Fruit fly (Drosophila melanogaster): ENCODE results near the gene Dpy-30L2.

Gene Dpy-30L2

DNA sequence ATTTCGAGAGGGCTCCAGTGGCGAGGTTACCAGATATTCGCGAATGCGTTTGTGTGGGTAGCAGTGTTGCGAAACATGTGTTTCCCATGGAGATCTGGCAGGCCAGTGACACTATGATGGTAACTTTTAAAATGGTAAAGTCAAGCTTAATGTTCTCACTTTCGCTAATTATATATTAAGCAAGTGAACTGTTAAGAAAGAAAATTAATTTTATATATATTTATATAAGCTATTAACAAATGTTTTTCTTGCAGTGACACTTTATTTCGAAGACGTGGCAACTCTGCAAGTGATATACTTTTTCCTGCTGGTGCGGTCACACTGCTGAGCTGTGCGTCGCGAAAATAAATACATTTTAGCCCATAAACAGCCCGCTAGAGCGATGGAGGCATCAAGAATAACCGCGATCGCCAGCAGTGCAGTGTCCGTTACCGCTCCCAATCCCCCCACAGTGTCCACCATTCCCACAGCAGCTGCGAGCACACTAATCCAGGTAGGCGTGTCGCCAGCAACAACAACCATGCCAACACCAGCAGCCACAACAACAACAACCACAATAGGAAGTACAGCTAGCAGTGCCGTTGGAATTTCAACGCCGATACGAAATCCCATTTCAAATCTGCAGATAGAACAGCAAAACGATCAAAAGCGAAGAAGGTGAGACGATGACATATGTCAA lies 7.1 kb downstream of the Dpy-30L2 start, which contains the start of the genes CG11593 and Rcd5 (continued):
- TF ChIP-seq tx (GFP tag; optimal IDR thresholded peaks at IDR 0.05) (no peak), CG12104 (GFP tag; optimal IDR thresholded peaks at IDR 0.05) (peak; percentile 20), sima (GFP tag; optimal IDR thresholded peaks at IDR 0.05) (no peak), CG6175 (GFP tag; IDR thresholded peaks at IDR 0.05) (peak; percentile 70; the same call in 2 of the 3 replicates), CG14860 (GFP tag; IDR thresholded peaks at IDR 0.05; ENCODE audit: partially characterized antibody) (no peak), Scr (GFP tag; IDR thresholded peaks at IDR 0.05; ENCODE audit: partially characterized antibody) (peak; percentile 28; the same call in 1 of the 2 replicates), CG14965 (GFP tag; optimal IDR thresholded peaks at IDR 0.05; ENCODE audit: borderline replicate concordance) (no peak), Bgb (GFP tag; IDR thresholded peaks at IDR 0.05; ENCODE audit: partially characterized antibody) (0 out of 2 replicates have a peak, but pooled peaks have one; percentile 12), NfI (GFP tag; optimal IDR thresholded peaks at IDR 0.05) (no peak), CG15601 (tag; optimal IDR thresholded peaks at IDR 0.05) (no peak), Hand (GFP tag; optimal IDR thresholded peaks at IDR 0.05) (no peak), dmrt11E (tag; optimal IDR thresholded peaks at IDR 0.05) (peak; percentile 65), tup (GFP tag; optimal IDR thresholded peaks at IDR 0.05) (peak; percentile 38), CG17361 (GFP tag; IDR thresholded peaks at IDR 0.05) (no peak; the same call in 2 of the 3 replicates), hkb (optimal IDR thresholded peaks at IDR 0.05) (peak; percentile 88), hkb (GFP tag; IDR thresholded peaks at IDR 0.05) (peak; percentile 47), CG13287 (GFP tag; IDR thresholded peaks at IDR 0.05; ENCODE audit: partially characterized antibody) (peak; percentile 38), CG31365 (tag; optimal IDR thresholded peaks at IDR 0.05) (no peak), fd64A (GFP tag; optimal IDR thresholded peaks at IDR 0.05) (no peak), CG4820 (GFP tag; optimal IDR thresholded peaks at IDR 0.05) (peak; percentile 55), B-H2 (GFP tag; optimal IDR thresholded peaks at IDR 0.05) (no peak), CG12659 (GFP tag; optimal IDR thresholded peaks at IDR 0.05) (peak; percentile 84), seq (GFP tag; IDR thresholded peaks at IDR 0.05) (peak; percentile 57; the same call in 1 of the 2 replicates), CG9609 (GFP tag; optimal IDR thresholded peaks at IDR 0.05) (peak; percentile 48), Nf-YA (GFP tag; IDR thresholded peaks at IDR 0.05) (peak; percentile 41; the same call in 1 of the 2 replicates), Xrp1 (GFP tag; IDR thresholded peaks at IDR 0.05) (no peak; the same call in 1 of the 2 replicates), Spps (tag; optimal IDR thresholded peaks at IDR 0.05) (peak; percentile 41), CG11085 (GFP tag; IDR thresholded peaks at IDR 0.05) (peak; percentile 22; the same call in 1 of the 2 replicates), grau (tag; optimal IDR thresholded peaks at IDR 0.05) (peak; percentile 71), CG8290 (GFP tag; optimal IDR thresholded peaks at IDR 0.05) (peak; percentile 59), CG8290 (tag; optimal IDR thresholded peaks at IDR 0.05) (no peak), tap (tag; optimal IDR thresholded peaks at IDR 0.05) (no peak), CG2129 (GFP tag; IDR thresholded peaks at IDR 0.05; ENCODE audit: partially characterized antibody) (no peak), CG10431 (GFP tag; optimal IDR thresholded peaks at IDR 0.05) (no peak), tgo (GFP tag; IDR thresholded peaks at IDR 0.05) (peak; percentile 84), Asciz (GFP tag; optimal IDR thresholded peaks at IDR 0.05) (no peak), Gsc (GFP tag; IDR thresholded peaks at IDR 0.05) (peak; percentile 50), Opbp (GFP tag; IDR thresholded peaks at IDR 0.05; ENCODE audit: partially characterized antibody) (no peak), CG4730 (GFP tag; IDR thresholded peaks at IDR 0.05) (peak; percentile 72), CG3847 (GFP tag; IDR thresholded peaks at IDR 0.05) (peak; percentile 95), Lhr (GFP tag; optimal IDR thresholded peaks at IDR 0.05) (peak; percentile 81), CG15479 (GFP tag; optimal IDR thresholded peaks at IDR 0.05) (peak; percentile 25), Nf-YC (tag; optimal IDR thresholded peaks at IDR 0.05) (no peak), Atf-2 (GFP tag; optimal IDR thresholded peaks at IDR 0.05) (no peak), CG7556 (GFP tag; optimal IDR thresholded peaks at IDR 0.05) (no peak), ara (GFP tag; IDR thresholded peaks at IDR 0.05) (peak; percentile 73), CkIIα-i1 (GFP tag; IDR thresholded peaks at IDR 0.05) (no peak), H15 (GFP tag; IDR thresholded peaks at IDR 0.05) (peak; percentile 64), bigmax (GFP tag; optimal IDR thresholded peaks at IDR 0.05) (no peak)

Data from whole organism, embryonic.